Worm (Caenorhabditis elegans) whole organism, late embryonic: ENCODE measurements around the gene npl-4.2.
A peak's percentile ranks its signal among the peaks of the same experiment; 100 is the strongest.

Experiments
- C08G9.2 ChIP-seq: sonication (generic microtip); optimal IDR thresholded peaks from 2 replicates; lab custom pipeline; 2016; ENCODE audit warnings: mild to moderate bottlenecking, missing genetic modification characterization, moderate library complexity, missing compliant biosample characterization
- K02D7.2 ChIP-seq: sonication (generic microtip); optimal IDR thresholded peaks from 2 replicates; lab custom pipeline; 2017; ENCODE audit warnings: mild to moderate bottlenecking, missing genetic modification characterization, missing compliant biosample characterization
- T23F11.4 ChIP-seq: fragments of 200-800 bp; sonication (Bioruptor generic); optimal IDR thresholded peaks from 2 replicates; lab custom pipeline; 2018; ENCODE audit warnings: mild to moderate bottlenecking, missing genetic modification characterization, missing compliant biosample characterization
- ama-1 ChIP-seq: fragments of 150-350 bp; optimal IDR thresholded peaks from 2 replicates; lab custom pipeline; 2014
- ceh-14 ChIP-seq: sonication (generic microtip); optimal IDR thresholded peaks from 2 replicates; lab custom pipeline; 2016; ENCODE audit warnings: missing genotype, missing genetic modification characterization, missing compliant biosample characterization
- ceh-18 ChIP-seq: sonication (generic microtip); optimal IDR thresholded peaks from 2 replicates; lab custom pipeline; 2016; ENCODE audit warnings: missing genetic modification characterization, missing compliant biosample characterization
- ceh-19 ChIP-seq: fragments of 200-800 bp; sonication (Bioruptor generic); optimal IDR thresholded peaks from 2 replicates; lab custom pipeline; 2018; ENCODE audit warnings: mild to moderate bottlenecking, missing genetic modification characterization, missing compliant biosample characterization
- ceh-22 ChIP-seq: sonication (generic microtip); optimal IDR thresholded peaks from 2 replicates; lab custom pipeline; 2017; ENCODE audit warnings: missing biosample characterization, missing genetic modification characterization
- ceh-30 ChIP-seq: fragments of 150-350 bp; optimal IDR thresholded peaks from 2 replicates; lab custom pipeline; 2014; ENCODE audit warnings: missing biosample characterization, missing genetic modification characterization
- ceh-31 ChIP-seq: sonication (generic microtip); optimal IDR thresholded peaks from 2 replicates; lab custom pipeline; 2016; ENCODE audit warnings: missing genetic modification characterization, missing compliant biosample characterization
- ceh-34 ChIP-seq: sonication (generic microtip); optimal IDR thresholded peaks from 2 replicates; lab custom pipeline; 2016; ENCODE audit warnings: mild to moderate bottlenecking, missing genetic modification characterization, missing compliant biosample characterization
- ceh-45 ChIP-seq: fragments of 200-800 bp; sonication (Bioruptor generic); IDR thresholded peaks from 2 replicates; pipeline ENCODE4 v1.3.6; 2022; ENCODE audit warnings: missing genetic modification reagents, missing genetic modification characterization, missing compliant biosample characterization
- ceh-48 ChIP-seq: sonication (generic microtip); optimal IDR thresholded peaks from 2 replicates; lab custom pipeline; 2016; ENCODE audit warnings: missing genetic modification characterization, inconsistent platforms, missing compliant biosample characterization
- ceh-6 ChIP-seq: fragments of 200-800 bp; sonication (Bioruptor generic); optimal IDR thresholded peaks from 2 replicates; lab custom pipeline; 2018; ENCODE audit warnings: mild to moderate bottlenecking, missing genetic modification characterization, missing compliant biosample characterization
- che-1 ChIP-seq: sonication (generic microtip); optimal IDR thresholded peaks from 2 replicates; lab custom pipeline; 2016; ENCODE audit warnings: mild to moderate bottlenecking, missing genetic modification characterization, missing compliant biosample characterization
- dmd-4 ChIP-seq: sonication (generic microtip); optimal IDR thresholded peaks from 2 replicates; lab custom pipeline; 2016; ENCODE audit warnings: borderline replicate concordance, missing genetic modification characterization, missing compliant biosample characterization
- dve-1 ChIP-seq: sonication (generic microtip); optimal IDR thresholded peaks from 2 replicates; lab custom pipeline; 2017; ENCODE audit warnings: antibody characterized with exemption, mild to moderate bottlenecking, missing genetic modification characterization, missing compliant biosample characterization
- elt-2 ChIP-seq: sonication (generic microtip); optimal IDR thresholded peaks from 2 replicates; lab custom pipeline; 2016; ENCODE audit warnings: missing genetic modification reagents, missing genetic modification characterization, missing compliant biosample characterization
- ets-4 ChIP-seq: sonication (generic microtip); optimal IDR thresholded peaks from 2 replicates; lab custom pipeline; 2016; ENCODE audit warnings: missing genetic modification characterization, missing compliant biosample characterization
- eyg-1 ChIP-seq: sonication (generic microtip); optimal IDR thresholded peaks from 2 replicates; lab custom pipeline; 2016; ENCODE audit warnings: missing genotype, missing genetic modification characterization, missing compliant biosample characterization
- fkh-6 ChIP-seq: sonication (generic microtip); optimal IDR thresholded peaks from 2 replicates; lab custom pipeline; 2016; ENCODE audit warnings: missing genetic modification characterization, missing compliant biosample characterization
- gmeb-2 ChIP-seq: sonication (generic microtip); optimal IDR thresholded peaks from 2 replicates; lab custom pipeline; 2016; ENCODE audit warnings: missing genetic modification characterization, inconsistent platforms, missing compliant biosample characterization
- hlh-30 ChIP-seq: sonication (generic microtip); optimal IDR thresholded peaks from 2 replicates; lab custom pipeline; 2017; ENCODE audit warnings: antibody characterized with exemption, missing genetic modification characterization, missing compliant biosample characterization; ENCODE audit not compliant: insufficient read depth
- hlh-8 ChIP-seq: sonication (generic microtip); optimal IDR thresholded peaks from 2 replicates; lab custom pipeline; 2016; ENCODE audit warnings: missing genotype, missing genetic modification characterization, missing compliant biosample characterization
- lin-11 ChIP-seq: fragments of 200-800 bp; sonication (Bioruptor generic); optimal IDR thresholded peaks from 2 replicates; lab custom pipeline; 2018; ENCODE audit warnings: mild to moderate bottlenecking, missing genetic modification characterization, missing compliant biosample characterization
- madf-2 ChIP-seq: sonication (generic microtip); optimal IDR thresholded peaks from 2 replicates; lab custom pipeline; 2017; ENCODE audit warnings: missing genetic modification characterization, missing compliant biosample characterization
- nfya-1 ChIP-seq: sonication (generic microtip); optimal IDR thresholded peaks from 2 replicates; lab custom pipeline; 2017; ENCODE audit warnings: missing genetic modification characterization, mild to moderate bottlenecking, missing compliant biosample characterization, antibody characterized with exemption, moderate library complexity
- nhr-11 ChIP-seq: fragments of 150-350 bp; optimal IDR thresholded peaks from 2 replicates; lab custom pipeline; 2014; ENCODE audit warnings: missing biosample characterization, missing genetic modification characterization
- nhr-232 ChIP-seq: sonication (generic microtip); optimal IDR thresholded peaks from 2 replicates; lab custom pipeline; 2016; ENCODE audit warnings: missing genetic modification characterization, missing compliant biosample characterization
- npax-4 ChIP-seq: sonication (generic microtip); optimal IDR thresholded peaks from 2 replicates; lab custom pipeline; 2016; ENCODE audit warnings: missing genetic modification characterization, missing compliant biosample characterization
- odd-2 ChIP-seq: sonication (generic microtip); optimal IDR thresholded peaks from 2 replicates; lab custom pipeline; 2017; ENCODE audit warnings: antibody characterized with exemption, mild to moderate bottlenecking, missing genetic modification characterization, missing compliant biosample characterization
- pat-9 ChIP-seq: fragments of 200-800 bp; sonication (Bioruptor generic); optimal IDR thresholded peaks from 2 replicates; lab custom pipeline; 2018; ENCODE audit warnings: mild to moderate bottlenecking, missing genetic modification characterization, moderate library complexity, missing compliant biosample characterization
- pax-1 ChIP-seq: fragments of 150-350 bp; optimal IDR thresholded peaks from 2 replicates; lab custom pipeline; 2014; ENCODE audit warnings: missing biosample characterization, missing genetic modification characterization
- pha-2 ChIP-seq: sonication (generic microtip); optimal IDR thresholded peaks from 2 replicates; lab custom pipeline; 2017; ENCODE audit warnings: mild to moderate bottlenecking, missing genetic modification characterization, missing compliant biosample characterization
- pqm-1 ChIP-seq: sonication (generic microtip); optimal IDR thresholded peaks from 2 replicates; lab custom pipeline; 2016; ENCODE audit warnings: missing genetic modification characterization, missing compliant biosample characterization
- pros-1 ChIP-seq: fragments of 150-350 bp; optimal IDR thresholded peaks from 2 replicates; lab custom pipeline; 2014; ENCODE audit warnings: missing biosample characterization, missing genetic modification reagents, missing genetic modification characterization
- ref-2 ChIP-seq: sonication (generic microtip); optimal IDR thresholded peaks from 2 replicates; lab custom pipeline; 2016; ENCODE audit warnings: missing genetic modification characterization, missing compliant biosample characterization
- rnt-1 ChIP-seq: sonication (generic microtip); optimal IDR thresholded peaks from 2 replicates; lab custom pipeline; 2016; ENCODE audit warnings: missing genetic modification characterization, missing compliant biosample characterization
- sdc-2 ChIP-seq: sonication (generic microtip); optimal IDR thresholded peaks from 2 replicates; lab custom pipeline; 2016; ENCODE audit warnings: missing genotype, missing genetic modification characterization, missing compliant biosample characterization
- sox-2 ChIP-seq: fragments of 200-800 bp; sonication (Bioruptor generic); IDR thresholded peaks from 2 replicates; pipeline ENCODE4 v1.3.6; 2022; ENCODE audit warnings: missing genetic modification reagents, missing genetic modification characterization, missing compliant biosample characterization
- sox-4 ChIP-seq: sonication (generic microtip); optimal IDR thresholded peaks from 2 replicates; lab custom pipeline; 2017; ENCODE audit warnings: mild to moderate bottlenecking, missing genetic modification characterization, inconsistent platforms, missing compliant biosample characterization
- syd-9 ChIP-seq: sonication (generic microtip); optimal IDR thresholded peaks from 2 replicates; lab custom pipeline; 2016; ENCODE audit warnings: mild to moderate bottlenecking, missing genetic modification characterization, moderate library complexity, missing compliant biosample characterization
- tbx-2 ChIP-seq: sonication (generic microtip); optimal IDR thresholded peaks from 2 replicates; lab custom pipeline; 2016; ENCODE audit warnings: missing genetic modification characterization, missing compliant biosample characterization
- tbx-7 ChIP-seq: sonication (generic microtip); optimal IDR thresholded peaks from 2 replicates; lab custom pipeline; 2016; ENCODE audit warnings: missing genotype, missing genetic modification characterization, missing compliant biosample characterization
- ttx-3 ChIP-seq: sonication (generic microtip); optimal IDR thresholded peaks from 2 replicates; lab custom pipeline; 2016; ENCODE audit warnings: missing genetic modification reagents, missing genetic modification characterization, missing compliant biosample characterization
- unc-3 ChIP-seq, 2 experiments: fragments of 200-800 bp in 1 of 2; sonication (Bioruptor generic) in 1 of 2; sonication (generic microtip) in 1 of 2; conservative IDR thresholded peaks in 1 of 2; optimal IDR thresholded peaks in 1 of 2; 2 replicates each; pipeline versions ENCODE4 v1.3.6 to Lab custom; 2016 to 2022; ENCODE audit warnings: missing compliant biosample characterization in 2 of 2, missing genetic modification characterization in 2 of 2, missing genetic modification reagents in 1 of 2
- unc-42 ChIP-seq: sonication (generic microtip); optimal IDR thresholded peaks from 2 replicates; lab custom pipeline; 2016; ENCODE audit warnings: missing genotype, missing genetic modification characterization, missing compliant biosample characterization
- unc-55 ChIP-seq: sonication (generic microtip); optimal IDR thresholded peaks from 2 replicates; lab custom pipeline; 2017; ENCODE audit warnings: missing biosample characterization, missing genetic modification reagents, missing genetic modification characterization
- zip-5 ChIP-seq: sonication (generic microtip); optimal IDR thresholded peaks from 2 replicates; lab custom pipeline; 2016; ENCODE audit warnings: missing genetic modification characterization, missing compliant biosample characterization
- ztf-16 ChIP-seq: sonication (generic microtip); optimal IDR thresholded peaks from 2 replicates; lab custom pipeline; 2017; ENCODE audit warnings: missing genetic modification characterization, missing compliant biosample characterization

npl-4.2 gene

ce11 chrII:5660736-5661734 lies 38.3 kb downstream of the npl-4.2 start, which contains the start of the genes ift-43 and mdt-26:
TSS of gene ift-43 (minus strand) at chrII:5660786.
TSS of gene mdt-26 (plus strand) at chrII:5661181.
- TF ChIP-seq ceh-18 (tag; lab: Kevin White, UChicago) (peak; percentile 17), ceh-31 (tag; lab: Kevin White, UChicago) (peak; percentile 78), dve-1 (tag; lab: Kevin White, UChicago) (peak; percentile 27), hlh-30 (tag; lab: Kevin White, UChicago) (peak; percentile 52), dmd-4 (tag; lab: Kevin White, UChicago) (no peak), ceh-6 (GFP tag; lab: Kevin White, UChicago) (peak; percentile 33), pqm-1 (tag; lab: Kevin White, UChicago) (no peak), madf-2 (tag; lab: Kevin White, UChicago) (peak; percentile 55), syd-9 (tag; lab: Kevin White, UChicago) (peak; percentile 18), ttx-3 (tag; lab: Kevin White, UChicago) (peak; percentile 16), elt-2 (peak; percentile 67), fkh-6 (peak; percentile 56), sox-2 (GFP tag; lab: Robert Waterston, UW) (peak; percentile 17; the same call in 1 of the 2 replicates), ceh-34 (peak; percentile 9), ceh-22 (tag; lab: Kevin White, UChicago) (peak; percentile 53), tbx-2 (tag; lab: Kevin White, UChicago) (peak; percentile 73), ets-4 (tag; lab: Kevin White, UChicago) (peak; percentile 23), ztf-16 (no peak), rnt-1 (tag; lab: Kevin White, UChicago) (peak; percentile 57), odd-2 (tag; lab: Kevin White, UChicago) (no peak), pax-1 (tag; lab: Kevin White, UChicago) (peak; percentile 37), unc-3 (GFP tag; conservative IDR thresholded peaks at IDR 0.05; lab: Robert Waterston, UW) (0 out of 2 replicates have a peak, but pooled peaks have one; percentile 28), unc-3 (tag; optimal IDR thresholded peaks at IDR 0.05; lab: Kevin White, UChicago) (no peak), unc-42 (tag; lab: Kevin White, UChicago) (peak; percentile 58), nhr-232 (tag; lab: Kevin White, UChicago) (peak; percentile 17), nfya-1 (tag; lab: Kevin White, UChicago) (peak; percentile 100), ref-2 (tag; lab: Kevin White, UChicago) (peak; percentile 30), unc-55 (GFP tag; lab: Kevin White, UChicago) (peak; percentile 70), pros-1 (peak; percentile 55), tbx-7 (tag; lab: Kevin White, UChicago) (peak; percentile 14), npax-4 (tag; lab: Kevin White, UChicago) (no peak), ama-1 (lab: Kevin White, UChicago) (peak; percentile 98), nhr-11 (no peak), eyg-1 (tag; lab: Kevin White, UChicago) (no peak), pat-9 (tag; lab: Kevin White, UChicago) (peak; percentile 14), ceh-14 (peak; percentile 11), lin-11 (tag; lab: Kevin White, UChicago) (peak; percentile 55), C08G9.2 (tag; lab: Kevin White, UChicago) (no peak), sox-4 (tag; lab: Kevin White, UChicago) (peak; percentile 60), ceh-30 (no peak), ceh-19 (GFP tag; lab: Kevin White, UChicago) (peak; percentile 4), sdc-2 (peak; percentile 41), pha-2 (tag; lab: Kevin White, UChicago) (peak; percentile 29), hlh-8 (tag; lab: Kevin White, UChicago) (no peak), che-1 (tag; lab: Kevin White, UChicago) (peak; percentile 14), zip-5 (tag; lab: Kevin White, UChicago) (no peak), ceh-48 (peak; percentile 51), gmeb-2 (peak; percentile 59), ceh-45 (GFP tag; lab: Robert Waterston, UW) (peak; percentile 58; the same call in 1 of the 2 replicates), K02D7.2 (tag; lab: Kevin White, UChicago) (no peak), T23F11.4 (GFP tag; lab: Kevin White, UChicago) (no peak)
